Fruit fly (Drosophila melanogaster) whole organism, pupa: ENCODE results near the gene Dif.

Source experiments
- CG10348 ChIP-seq: fragments of 200-800 bp; sonication (Bioruptor generic); IDR thresholded peaks from 2 replicates; pipeline ENCODE4 v1.3.6; 2022; ENCODE audit warnings: missing biosample characterization, missing genetic modification characterization
- CG12605 ChIP-seq: fragments of 200-800 bp; sonication (Bioruptor generic); IDR thresholded peaks from 2 replicates; pipeline ENCODE4 v1.3.6; 2022; ENCODE audit warnings: missing biosample characterization, missing genetic modification characterization
- CG13204 ChIP-seq: fragments of 200-800 bp; sonication (Bioruptor generic); optimal IDR thresholded peaks from 2 replicates; lab custom pipeline; 2018; ENCODE audit warnings: missing biosample characterization, mild to moderate bottlenecking, missing genetic modification characterization, moderate library complexity
- CG14655 ChIP-seq: fragments of 200-800 bp; sonication (Bioruptor generic); optimal IDR thresholded peaks from 3 replicates; lab custom pipeline; 2017; ENCODE audit warnings: mild to moderate bottlenecking, missing biosample characterization, missing genetic modification reagents, missing genetic modification characterization
- CG15710 ChIP-seq: fragments of 200-800 bp; sonication (Bioruptor generic); optimal IDR thresholded peaks from 2 replicates; lab custom pipeline; 2018; ENCODE audit warnings: missing biosample characterization, mild to moderate bottlenecking, missing genetic modification characterization, moderate library complexity
- CG17806 ChIP-seq: fragments of 200-800 bp; sonication (Bioruptor generic); optimal IDR thresholded peaks from 2 replicates; lab custom pipeline; 2018; ENCODE audit warnings: missing biosample characterization, mild to moderate bottlenecking, missing genetic modification characterization, moderate library complexity
- CG32121 ChIP-seq: fragments of 200-800 bp; sonication (Bioruptor generic); IDR thresholded peaks from 2 replicates; pipeline ENCODE4 v1.3.6; 2022; ENCODE audit warnings: missing biosample characterization, missing genetic modification characterization
- CG34367 ChIP-seq: fragments of 200-800 bp; sonication (Bioruptor generic); optimal IDR thresholded peaks from 2 replicates; lab custom pipeline; 2018; ENCODE audit warnings: missing biosample characterization, mild to moderate bottlenecking, missing genetic modification characterization
- CG4496 ChIP-seq: fragments of 200-800 bp; sonication (Bioruptor generic); IDR thresholded peaks from 3 replicates; pipeline ENCODE4 v1.3.6; 2022; ENCODE audit warnings: missing biosample characterization, missing genetic modification characterization
- CG8159 ChIP-seq: fragments of 200-800 bp; sonication (Bioruptor generic); optimal IDR thresholded peaks from 3 replicates; lab custom pipeline; 2018; ENCODE audit warnings: missing biosample characterization, mild to moderate bottlenecking, missing genetic modification characterization, moderate library complexity
- CG8301 ChIP-seq: fragments of 200-800 bp; sonication (Bioruptor generic); optimal IDR thresholded peaks from 2 replicates; lab custom pipeline; 2018; ENCODE audit warnings: missing biosample characterization, mild to moderate bottlenecking, missing genetic modification characterization
- CG9948 ChIP-seq: fragments of 200-800 bp; sonication (Bioruptor generic); optimal IDR thresholded peaks from 2 replicates; lab custom pipeline; 2018; ENCODE audit warnings: missing biosample characterization, mild to moderate bottlenecking, missing genetic modification characterization, moderate library complexity
- D1 ChIP-seq: fragments of 200-800 bp; sonication (Bioruptor generic); optimal IDR thresholded peaks from 2 replicates; lab custom pipeline; 2018; ENCODE audit warnings: missing biosample characterization, mild to moderate bottlenecking, missing genetic modification characterization, moderate library complexity
- EcR ChIP-seq: fragments of 200-800 bp; sonication (Bioruptor generic); optimal IDR thresholded peaks from 3 replicates; lab custom pipeline; 2019; ENCODE audit warnings: missing biosample characterization, missing genetic modification characterization, mild to moderate bottlenecking, moderate library complexity, missing genetic modification reagents
- Ets98B ChIP-seq: fragments of 200-800 bp; sonication (Bioruptor generic); IDR thresholded peaks from 2 replicates; pipeline ENCODE4 v1.3.6; 2022; ENCODE audit warnings: missing biosample characterization, missing genetic modification characterization
- Pif1A ChIP-seq: fragments of 200-800 bp; sonication (Bioruptor generic); optimal IDR thresholded peaks from 3 replicates; lab custom pipeline; 2016; ENCODE audit warnings: missing biosample characterization, missing genetic modification characterization
- Pif1B ChIP-seq: fragments of 200-800 bp; sonication (Bioruptor generic); optimal IDR thresholded peaks from 3 replicates; lab custom pipeline; 2016; ENCODE audit warnings: missing biosample characterization, missing genetic modification characterization
- Snoo ChIP-seq: fragments of 200-800 bp; sonication (Bioruptor generic); optimal IDR thresholded peaks from 3 replicates; lab custom pipeline; 2017; ENCODE audit warnings: missing biosample characterization, mild to moderate bottlenecking, missing genetic modification characterization, inconsistent platforms
- fd96Ca ChIP-seq: fragments of 200-800 bp; sonication (Bioruptor generic); IDR thresholded peaks from 3 replicates; pipeline ENCODE4 v1.3.6; 2022; ENCODE audit warnings: missing biosample characterization, missing genetic modification characterization
- gl ChIP-seq: fragments of 200-800 bp; sonication (Bioruptor generic); optimal IDR thresholded peaks from 2 replicates; lab custom pipeline; 2018; ENCODE audit warnings: missing biosample characterization, mild to moderate bottlenecking, missing genetic modification characterization
- rn ChIP-seq: fragments of 200-800 bp; sonication (Bioruptor generic); IDR thresholded peaks from 2 replicates; pipeline ENCODE4 v1.3.6; 2022; ENCODE audit warnings: missing biosample characterization, missing genetic modification characterization

Gene Dif

dm6 chr2L:17429788-17430587 is 3.0 kb downstream of the Dif start:
- TF ChIP-seq Pif1B (GFP tag; lab: Kevin White, UChicago) (peak; percentile 42), CG14655 (peak; percentile 95), D1 (peak; percentile 99), Ets98B (peak; percentile 42; the same call in 1 of the 2 replicates), CG9948 (peak; percentile 99), CG15710 (peak; percentile 98), CG4496 (GFP tag; lab: Robert Waterston, UW) (peak; percentile 89), CG13204 (GFP tag; lab: Kevin White, UChicago) (peak; percentile 79), fd96Ca (GFP tag; lab: Robert Waterston, UW) (peak; percentile 67; the same call in 2 of the 3 replicates), CG10348 (GFP tag; lab: Robert Waterston, UW) (peak; percentile 53; the same call in 1 of the 2 replicates), CG8159 (tag; lab: Kevin White, UChicago) (peak; percentile 99), CG8301 (peak; percentile 93), CG17806 (tag; lab: Kevin White, UChicago) (peak; percentile 99), Pif1A (GFP tag; lab: Kevin White, UChicago) (peak; percentile 65), CG34367 (peak; percentile 84), CG32121 (peak; percentile 88), EcR (GFP tag; lab: Kevin White, UChicago) (peak; percentile 98), gl (tag; lab: Kevin White, UChicago) (peak; percentile 86), Snoo (tag; lab: Kevin White, UChicago) (peak; percentile 93), rn (peak; percentile 78), CG12605 (GFP tag; lab: Robert Waterston, UW) (peak; percentile 89)
- TF ChIP-seq, all 21 proteins: peak for 21

- TF ChIP-seq CG13204 (GFP tag; lab: Kevin White, UChicago) (peak; percentile 56), Snoo (tag; lab: Kevin White, UChicago) (peak; percentile 22), CG8301 (peak; percentile 5), gl (tag; lab: Kevin White, UChicago) (peak; percentile 57), Pif1B (GFP tag; lab: Kevin White, UChicago) (peak; percentile 72), D1 (no peak), CG17806 (tag; lab: Kevin White, UChicago) (peak; percentile 42), CG4496 (GFP tag; lab: Robert Waterston, UW) (peak; percentile 60; the same call in 2 of the 3 replicates), Ets98B (peak; percentile 72), EcR (GFP tag; lab: Kevin White, UChicago) (peak; percentile 83), CG10348 (GFP tag; lab: Robert Waterston, UW) (no peak), CG14655 (peak; percentile 43), fd96Ca (GFP tag; lab: Robert Waterston, UW) (no peak; the same call in 2 of the 3 replicates), CG34367 (peak; percentile 27), CG12605 (GFP tag; lab: Robert Waterston, UW) (peak; percentile 63), Pif1A (GFP tag; lab: Kevin White, UChicago) (peak; percentile 56), CG32121 (peak; percentile 50; the same call in 1 of the 2 replicates), CG8159 (tag; lab: Kevin White, UChicago) (peak; percentile 49), rn (no peak), CG15710 (peak; percentile 10), CG9948 (no peak)
Observed at dm6 chr2L:17427929-17428456, 5.0 kb downstream of the Dif start.

- TF ChIP-seq CG12605 (GFP tag; lab: Robert Waterston, UW) (no peak), CG13204 (GFP tag; lab: Kevin White, UChicago) (no peak), CG8159 (tag; lab: Kevin White, UChicago) (peak; percentile 46), EcR (GFP tag; lab: Kevin White, UChicago) (no peak), CG15710 (peak; percentile 42), CG9948 (peak; percentile 21), fd96Ca (GFP tag; lab: Robert Waterston, UW) (peak; percentile 47; the same call in 1 of the 3 replicates), D1 (no peak), CG10348 (GFP tag; lab: Robert Waterston, UW) (no peak), CG17806 (tag; lab: Kevin White, UChicago) (peak; percentile 11), Snoo (tag; lab: Kevin White, UChicago) (no peak), Pif1A (GFP tag; lab: Kevin White, UChicago) (peak; percentile 42), CG8301 (peak; percentile 18), CG14655 (peak; percentile 60)
Observed at dm6 chr2L:17427187-17427586, 5.8 kb downstream of the Dif start.

dm6 chr2L:17425412-17425811 is 7.5 kb downstream of the Dif start:
- TF ChIP-seq Ets98B = no peak
- no peak for TF ChIP-seq Pif1B (GFP tag; lab: Kevin White, UChicago)
- TF ChIP-seq EcR (GFP tag; lab: Kevin White, UChicago) = peak; percentile 4
- TF ChIP-seq Snoo (tag; lab: Kevin White, UChicago) = no peak
- no peak for TF ChIP-seq CG13204 (GFP tag; lab: Kevin White, UChicago)
- TF ChIP-seq CG17806 (tag; lab: Kevin White, UChicago) = no peak
- no peak for TF ChIP-seq fd96Ca (GFP tag; lab: Robert Waterston, UW)

dm6 chr2L:17425005-17425404 is 8.0 kb downstream of the Dif start:
- no peak for TF ChIP-seq gl (tag; lab: Kevin White, UChicago)
- TF ChIP-seq D1 = no peak
- no peak for TF ChIP-seq rn
- TF ChIP-seq CG8301 = no peak
- TF ChIP-seq CG34367 = no peak
- TF ChIP-seq Snoo (tag; lab: Kevin White, UChicago) = no peak
- TF ChIP-seq CG12605 (GFP tag; lab: Robert Waterston, UW) = no peak
- no peak for TF ChIP-seq CG10348 (GFP tag; lab: Robert Waterston, UW)
- no peak for TF ChIP-seq CG17806 (tag; lab: Kevin White, UChicago)
- TF ChIP-seq fd96Ca (GFP tag; lab: Robert Waterston, UW) = no peak
- no peak for TF ChIP-seq CG4496 (GFP tag; lab: Robert Waterston, UW)
- TF ChIP-seq CG13204 (GFP tag; lab: Kevin White, UChicago) = no peak
- TF ChIP-seq CG15710 = no peak
- TF ChIP-seq CG14655 = no peak
- no peak for TF ChIP-seq Ets98B
